Fruit fly (Drosophila melanogaster) whole organism, wandering third instar larva: ENCODE measurements around the gene CG6527.

Experiments used
- CrebA ChIP-seq: fragments of 200-800 bp; sonication (Bioruptor generic); optimal IDR thresholded peaks from 2 replicates; lab custom pipeline; 2016; ENCODE audit warnings: missing biosample characterization, mild to moderate bottlenecking, missing genetic modification characterization, borderline replicate concordance
- Hr78 ChIP-seq: fragments of >200 bp; optimal IDR thresholded peaks from 2 replicates; lab custom pipeline; 2017; ENCODE audit warnings: missing biosample characterization, missing genetic modification characterization
- Sp1 ChIP-seq: fragments of 200-800 bp; sonication (Bioruptor generic); optimal IDR thresholded peaks from 3 replicates; lab custom pipeline; 2019; ENCODE audit warnings: missing biosample characterization, mild to moderate bottlenecking, missing genetic modification characterization, moderate library complexity
- br ChIP-seq: fragments of 200-800 bp; sonication (Bioruptor generic); optimal IDR thresholded peaks from 2 replicates; lab custom pipeline; 2016; ENCODE audit warnings: missing biosample characterization, missing genetic modification characterization
- dsf ChIP-seq: sonication (Bioruptor generic); optimal IDR thresholded peaks from 2 replicates; lab custom pipeline; 2016; ENCODE audit warnings: missing biosample characterization, missing genetic modification characterization, borderline replicate concordance
- fru ChIP-seq: fragments of 200-800 bp; sonication (Bioruptor generic); optimal IDR thresholded peaks from 3 replicates; lab custom pipeline; 2016; ENCODE audit warnings: missing biosample characterization, mild to moderate bottlenecking, missing genetic modification characterization
- h ChIP-seq: fragments of 200-800 bp; sonication (Bioruptor generic); optimal IDR thresholded peaks from 3 replicates; lab custom pipeline; 2016; ENCODE audit warnings: missing biosample characterization, mild to moderate bottlenecking, missing genetic modification characterization
- lola ChIP-seq: fragments of >200 bp; optimal IDR thresholded peaks from 2 replicates; lab custom pipeline; 2017; ENCODE audit warnings: missing biosample characterization, missing genetic modification characterization
- pan ChIP-seq: fragments of >200 bp; optimal IDR thresholded peaks from 2 replicates; lab custom pipeline; 2017
- sage ChIP-seq: fragments of 200-800 bp; sonication (Bioruptor generic); optimal IDR thresholded peaks from 2 replicates; lab custom pipeline; 2016; ENCODE audit warnings: missing biosample characterization, mild to moderate bottlenecking, missing genetic modification characterization

- TF ChIP-seq br (no peak), fru (GFP tag; lab: Kevin White, UChicago) (peak; percentile 22), Sp1 (no peak), CrebA (GFP tag; lab: Kevin White, UChicago) (no peak), Hr78 (GFP tag; lab: Kevin White, UChicago) (no peak), sage (GFP tag; lab: Kevin White, UChicago) (no peak), pan (lab: Kevin White, UChicago) (no peak), h (GFP tag; lab: Kevin White, UChicago) (peak; percentile 5), lola (GFP tag; lab: Kevin White, UChicago) (no peak), dsf (GFP tag; lab: Kevin White, UChicago) (no peak)
These were observed 13.9 kb downstream of the CG6527 start for dm6 chr3L:10545029-10545428.
